3 worm cellular contexts compared by ENCODE assay signal in genomic region chrX:13795329-13795728, ce11.
TF ChIP-seq lines count a peak whose summit lies in the region.

No protein-coding gene starts in this region.

TF ChIP-seq in whole organism, L4 larva, 104 proteins besides CTCF, POLR2A, EP300 and RAD21:
- peak; percentile 10; the same call in 1 of the 2 replicates for TF ChIP-seq mdt-29 (GFP tag; IDR thresholded peaks at IDR 0.05; lab: Robert Waterston, UW)
- TF ChIP-seq madf-5 (GFP tag; IDR thresholded peaks at IDR 0.05; lab: Robert Waterston, UW), result 0 out of 4 replicates have a peak, but pooled peaks of 1 of the 2 experiments have one; percentile 12

TF ChIP-seq in whole organism, early embryonic, 17 proteins besides CTCF, POLR2A, EP300 and RAD21:
- TF ChIP-seq pes-1 (GFP tag; IDR thresholded peaks at IDR 0.05; lab: Robert Waterston, UW), result peak; percentile 36; the same call in 1 of the 2 replicates

TF ChIP-seq in whole organism, young adult, 124 proteins besides CTCF, POLR2A, EP300 and RAD21:
- TF ChIP-seq rcor-1 (GFP tag; IDR thresholded peaks at IDR 0.05; lab: Robert Waterston, UW) (peak; percentile 45; the same call in 1 of the 2 replicates), attf-6 (GFP tag; IDR thresholded peaks at IDR 0.05; lab: Robert Waterston, UW) (peak; percentile 69; the same call in 1 of the 2 replicates), hsf-1 (GFP tag; IDR thresholded peaks at IDR 0.05; lab: Robert Waterston, UW) (peak; percentile 98), dox-1 (GFP tag; IDR thresholded peaks at IDR 0.05; lab: Robert Waterston, UW) (peak; percentile 61), madf-3 (GFP tag; IDR thresholded peaks at IDR 0.05; lab: Robert Waterston, UW) (peak; percentile 69; the same call in 1 of the 2 replicates), ceh-40 (GFP tag; IDR thresholded peaks at IDR 0.05; lab: Robert Waterston, UW) (0 out of 2 replicates have a peak, but pooled peaks have one; percentile 30)
